Worm (Caenorhabditis elegans) whole organism, L2 larva: ENCODE results near the gene nhr-36.

Experiments used
- egl-27 ChIP-seq: sonication (generic microtip); optimal IDR thresholded peaks from 3 replicates; lab custom pipeline; 2017; ENCODE audit warnings: missing biosample characterization, missing genetic modification reagents, missing genetic modification characterization
- lin-13 ChIP-seq: fragments of 150-350 bp; optimal IDR thresholded peaks from 2 replicates; lab custom pipeline; 2014; ENCODE audit warnings: missing biosample characterization, missing genetic modification reagents, missing genetic modification characterization
- lsy-2 ChIP-seq, 2 experiments: fragments of 150-350 bp in 1 of 2; sonication (generic microtip) in 1 of 2; optimal IDR thresholded peaks; 2 replicates each; lab custom pipeline; 2014 to 2017; ENCODE audit warnings: missing biosample characterization in 2 of 2, missing genetic modification characterization in 2 of 2
- mbf-1 ChIP-seq: sonication (generic microtip); optimal IDR thresholded peaks from 2 replicates; lab custom pipeline; 2017; ENCODE audit warnings: missing biosample characterization, missing genetic modification characterization
- nhr-12 ChIP-seq: fragments of 150-350 bp; optimal IDR thresholded peaks from 2 replicates; lab custom pipeline; 2014; ENCODE audit warnings: missing biosample characterization, missing genetic modification characterization
- unc-62 ChIP-seq: fragments of 150-350 bp; optimal IDR thresholded peaks from 2 replicates; lab custom pipeline; 2014; ENCODE audit warnings: missing biosample characterization, missing genetic modification reagents, missing genetic modification characterization

DNA sequence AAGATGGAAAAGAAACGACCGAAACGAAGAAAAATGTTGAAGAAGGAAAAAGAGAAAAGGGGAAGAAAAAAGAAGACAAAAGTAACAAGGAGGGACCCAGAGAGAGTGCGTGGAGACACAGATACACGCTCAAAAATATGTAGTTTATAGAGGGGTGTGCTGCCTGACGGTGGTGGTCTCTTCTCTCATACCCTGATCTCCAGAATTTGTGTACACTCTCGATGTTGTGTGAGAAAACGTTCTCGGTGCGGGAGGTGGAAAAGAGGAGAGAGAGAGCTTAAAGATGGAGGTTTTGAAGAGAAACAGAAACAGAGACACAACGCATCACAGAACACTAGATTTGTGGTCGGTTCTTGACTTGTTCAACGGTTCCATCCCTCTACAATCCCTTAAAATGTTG is 12.2 kb upstream of the nhr-36 start:
- no peak for TF ChIP-seq mbf-1 (tag; lab: Kevin White, UChicago)
- peak; percentile 7 for TF ChIP-seq egl-27 (tag; lab: Kevin White, UChicago)
- TF ChIP-seq lin-13 (GFP tag; lab: Kevin White, UChicago), result peak; percentile 70
- peak; percentile 8 to 70 for TF ChIP-seq lsy-2 (tag; optimal IDR thresholded peaks at IDR 0.05; lab: Kevin White, UChicago)
- TF ChIP-seq nhr-12 (tag; lab: Kevin White, UChicago), result no peak
- no peak for TF ChIP-seq unc-62 (GFP tag; lab: Kevin White, UChicago)
